Worm (Caenorhabditis elegans) whole organism, L1 larva: ENCODE measurements around the gene Y39A1A.22.

Experiments
- C04F5.9 ChIP-seq: sonication (generic microtip); optimal IDR thresholded peaks from 2 replicates; lab custom pipeline; 2016; ENCODE audit warnings: missing genetic modification characterization, missing compliant biosample characterization
- F16B12.6 ChIP-seq: fragments of 150-350 bp; optimal IDR thresholded peaks from 2 replicates; lab custom pipeline; 2014; ENCODE audit warnings: missing biosample characterization, missing genetic modification characterization
- blmp-1 ChIP-seq: fragments of 150-350 bp; optimal IDR thresholded peaks from 2 replicates; lab custom pipeline; 2014; ENCODE audit warnings: missing biosample characterization, missing genetic modification characterization
- ceh-63 ChIP-seq: fragments of 200-800 bp; sonication (Bioruptor generic); optimal IDR thresholded peaks from 2 replicates; lab custom pipeline; 2018; ENCODE audit warnings: mild to moderate bottlenecking, missing genetic modification characterization, missing compliant biosample characterization
- ceh-8 ChIP-seq: fragments of 200-800 bp; sonication (Bioruptor generic); optimal IDR thresholded peaks from 2 replicates; lab custom pipeline; 2018; ENCODE audit warnings: mild to moderate bottlenecking, missing genetic modification characterization, moderate library complexity, missing compliant biosample characterization
- ceh-82 ChIP-seq, 3 experiments: fragments of 150-350 bp in 1 of 3; sonication (generic microtip) in 2 of 3; optimal IDR thresholded peaks; 2 replicates each; lab custom pipeline; 2014 to 2017; ENCODE audit warnings: missing biosample characterization in 3 of 3, missing genetic modification characterization in 3 of 3
- ceh-90 ChIP-seq: sonication (generic microtip); optimal IDR thresholded peaks from 2 replicates; lab custom pipeline; 2016; ENCODE audit warnings: missing genetic modification characterization, missing compliant biosample characterization
- ces-1 ChIP-seq: fragments of 150-350 bp; optimal IDR thresholded peaks from 2 replicates; lab custom pipeline; 2014; ENCODE audit warnings: missing biosample characterization, missing genetic modification reagents, missing genetic modification characterization
- dpl-1 ChIP-seq, 3 experiments: fragments of 150-350 bp in 2 of 3; sonication (generic microtip) in 1 of 3; optimal IDR thresholded peaks; 2 replicates each; lab custom pipeline; 2014 to 2017; ENCODE audit warnings: missing biosample characterization in 3 of 3, missing genetic modification characterization in 3 of 3, missing genetic modification reagents in 3 of 3
- dsc-1 ChIP-seq: sonication (generic microtip); optimal IDR thresholded peaks from 2 replicates; lab custom pipeline; 2016; ENCODE audit warnings: mild to moderate bottlenecking, missing genetic modification characterization, missing compliant biosample characterization
- efl-1 ChIP-seq, 4 experiments: fragments of 150-350 bp; optimal IDR thresholded peaks in 3 of 4; peaks in 1 of 4; 1 replicate in 1 of 4; 2 replicates in 3 of 4; lab custom pipeline; 2014; ENCODE audit warnings: missing biosample characterization in 2 of 4, missing genetic modification characterization in 2 of 4, missing genetic modification reagents in 2 of 4
- efl-3 ChIP-seq: fragments of 200-800 bp; sonication (Bioruptor generic); optimal IDR thresholded peaks from 2 replicates; lab custom pipeline; 2018; ENCODE audit warnings: mild to moderate bottlenecking, missing genetic modification characterization, missing compliant biosample characterization
- egl-27 ChIP-seq, 2 experiments: fragments of 150-350 bp in 1 of 2; sonication (generic microtip); optimal IDR thresholded peaks; 3 replicates each; lab custom pipeline; 2017 to 2018; ENCODE audit warnings: missing biosample characterization in 2 of 2, missing genetic modification characterization in 2 of 2, missing genetic modification reagents in 2 of 2
- elt-2 ChIP-seq: sonication (generic microtip); optimal IDR thresholded peaks from 2 replicates; lab custom pipeline; 2016; ENCODE audit warnings: missing genetic modification characterization, mild to moderate bottlenecking, inconsistent platforms, missing compliant biosample characterization, missing genetic modification reagents
- elt-3 ChIP-seq, 6 experiments: fragments of 150-350 bp in 1 of 6; sonication (generic microtip); optimal IDR thresholded peaks; 2 replicates each; lab custom pipeline; 2017 to 2018; ENCODE audit warnings: missing biosample characterization in 6 of 6, missing genetic modification characterization in 6 of 6, inconsistent platforms in 1 of 6
- hlh-4 ChIP-seq: sonication (generic microtip); optimal IDR thresholded peaks from 2 replicates; lab custom pipeline; 2016; ENCODE audit warnings: mild to moderate bottlenecking, missing genetic modification characterization, missing compliant biosample characterization
- isw-1 ChIP-seq: fragments of 200-800 bp; sonication (Bioruptor generic); IDR thresholded peaks from 2 replicates; pipeline ENCODE4 v1.3.6; 2022; ENCODE audit warnings: missing genetic modification characterization, missing compliant biosample characterization
- lin-14 ChIP-seq: fragments of 200-800 bp; sonication (Bioruptor generic); optimal IDR thresholded peaks from 2 replicates; lab custom pipeline; 2018; ENCODE audit warnings: mild to moderate bottlenecking, missing genetic modification characterization, moderate library complexity, missing compliant biosample characterization
- lin-15B ChIP-seq: fragments of 150-350 bp; sonication (generic microtip); optimal IDR thresholded peaks from 3 replicates; lab custom pipeline; 2014; ENCODE audit warnings: missing biosample characterization, missing genetic modification characterization
- lir-3 ChIP-seq: sonication (generic microtip); optimal IDR thresholded peaks from 2 replicates; lab custom pipeline; 2016; ENCODE audit warnings: mild to moderate bottlenecking, missing genetic modification characterization, moderate library complexity, missing compliant biosample characterization; ENCODE audit not compliant: poor library complexity
- mab-9 ChIP-seq: fragments of 200-800 bp; sonication (Bioruptor generic); IDR thresholded peaks from 2 replicates; pipeline ENCODE4 v1.3.6; 2022; ENCODE audit warnings: missing genetic modification reagents, missing genetic modification characterization, missing compliant biosample characterization
- mdl-1 ChIP-seq, 2 experiments: fragments of 150-350 bp; optimal IDR thresholded peaks; 2 replicates each; lab custom pipeline; 2014 to 2017; ENCODE audit warnings: missing biosample characterization in 2 of 2, missing genetic modification characterization in 2 of 2, inconsistent platforms in 1 of 2
- mep-1 ChIP-seq: fragments of 150-350 bp; optimal IDR thresholded peaks from 2 replicates; lab custom pipeline; 2014; ENCODE audit warnings: missing biosample characterization, missing genetic modification characterization
- nhr-11 ChIP-seq: fragments of 150-350 bp; optimal IDR thresholded peaks from 2 replicates; lab custom pipeline; 2014; ENCODE audit warnings: missing biosample characterization, missing genetic modification characterization
- nhr-20 ChIP-seq: sonication (generic microtip); optimal IDR thresholded peaks from 2 replicates; lab custom pipeline; 2016; ENCODE audit warnings: mild to moderate bottlenecking, missing genetic modification characterization, missing compliant biosample characterization
- nhr-237 ChIP-seq: fragments of 150-350 bp; optimal IDR thresholded peaks from 2 replicates; lab custom pipeline; 2014; ENCODE audit warnings: missing biosample characterization, missing genetic modification characterization
- nhr-47 ChIP-seq: sonication (generic microtip); optimal IDR thresholded peaks from 2 replicates; lab custom pipeline; 2016; ENCODE audit warnings: mild to moderate bottlenecking, missing genetic modification characterization, moderate library complexity, missing compliant biosample characterization
- nhr-71 ChIP-seq: sonication (generic microtip); optimal IDR thresholded peaks from 2 replicates; lab custom pipeline; 2016; ENCODE audit warnings: mild to moderate bottlenecking, missing genetic modification characterization, moderate library complexity, missing compliant biosample characterization
- nhr-85 ChIP-seq: sonication (generic microtip); peaks from one replicate; lab custom pipeline; 2016; ENCODE audit warnings: missing genetic modification characterization, inconsistent platforms, missing compliant biosample characterization
- nhr-90 ChIP-seq: sonication (generic microtip); optimal IDR thresholded peaks from 2 replicates; lab custom pipeline; 2016; ENCODE audit warnings: mild to moderate bottlenecking, missing genetic modification characterization, missing compliant biosample characterization; ENCODE audit not compliant: poor library complexity
- pax-3 ChIP-seq: fragments of 200-800 bp; sonication (Bioruptor generic); optimal IDR thresholded peaks from 2 replicates; lab custom pipeline; 2018; ENCODE audit warnings: mild to moderate bottlenecking, missing genetic modification characterization, moderate library complexity, missing compliant biosample characterization
- pqm-1 ChIP-seq: sonication (generic microtip); optimal IDR thresholded peaks from 3 replicates; lab custom pipeline; 2017; ENCODE audit warnings: missing biosample characterization, missing genetic modification characterization
- rnt-1 ChIP-seq: sonication (generic microtip); optimal IDR thresholded peaks from 2 replicates; lab custom pipeline; 2016; ENCODE audit warnings: mild to moderate bottlenecking, missing genetic modification characterization, moderate library complexity, missing compliant biosample characterization
- skn-1 ChIP-seq: fragments of 150-350 bp; optimal IDR thresholded peaks from 2 replicates; lab custom pipeline; 2014; ENCODE audit warnings: missing biosample characterization, missing genetic modification characterization
- snpc-4 ChIP-seq: fragments of 150-350 bp; optimal IDR thresholded peaks from 2 replicates; lab custom pipeline; 2014; ENCODE audit warnings: missing biosample characterization, missing genetic modification characterization
- snu-23 ChIP-seq: sonication (generic microtip); optimal IDR thresholded peaks from 2 replicates; lab custom pipeline; 2016; ENCODE audit warnings: missing genetic modification characterization, missing compliant biosample characterization
- sox-4 ChIP-seq: sonication (generic microtip); optimal IDR thresholded peaks from 2 replicates; lab custom pipeline; 2016; ENCODE audit warnings: missing genetic modification characterization, missing compliant biosample characterization
- sptf-1 ChIP-seq: fragments of 150-350 bp; optimal IDR thresholded peaks from 2 replicates; lab custom pipeline; 2014; ENCODE audit warnings: missing biosample characterization, missing genetic modification characterization
- sup-37 ChIP-seq: fragments of 200-800 bp; sonication (Bioruptor generic); optimal IDR thresholded peaks from 2 replicates; lab custom pipeline; 2018; ENCODE audit warnings: mild to moderate bottlenecking, missing genetic modification characterization, missing compliant biosample characterization
- swsn-7 ChIP-seq: sonication (generic microtip); optimal IDR thresholded peaks from 2 replicates; lab custom pipeline; 2016; ENCODE audit warnings: missing genetic modification characterization, missing compliant biosample characterization
- tbx-2 ChIP-seq: sonication (generic microtip); optimal IDR thresholded peaks from 2 replicates; lab custom pipeline; 2016; ENCODE audit warnings: missing genetic modification characterization, missing compliant biosample characterization
- tlp-1 ChIP-seq: fragments of 150-350 bp; optimal IDR thresholded peaks from 2 replicates; lab custom pipeline; 2014; ENCODE audit warnings: missing biosample characterization, missing genetic modification characterization
- unc-130 ChIP-seq: fragments of 150-350 bp; optimal IDR thresholded peaks from 2 replicates; lab custom pipeline; 2017; ENCODE audit warnings: missing biosample characterization, missing genetic modification characterization, inconsistent platforms
- unc-30 ChIP-seq: sonication (generic microtip); optimal IDR thresholded peaks from 2 replicates; lab custom pipeline; 2017; ENCODE audit warnings: missing biosample characterization, missing genetic modification characterization
- unc-62 ChIP-seq: fragments of 150-350 bp; optimal IDR thresholded peaks from 2 replicates; lab custom pipeline; 2014; ENCODE audit warnings: missing biosample characterization, missing genetic modification reagents, missing genetic modification characterization
- unc-86 ChIP-seq: sonication (generic microtip); optimal IDR thresholded peaks from 2 replicates; lab custom pipeline; 2016; ENCODE audit warnings: missing genetic modification characterization, missing compliant biosample characterization
- unc-98 ChIP-seq: fragments of 200-800 bp; sonication (Bioruptor generic); IDR thresholded peaks from 2 replicates; pipeline ENCODE4 v1.3.6; 2022; ENCODE audit warnings: missing genetic modification characterization, missing compliant biosample characterization
- xbp-1 ChIP-seq: sonication (generic microtip); optimal IDR thresholded peaks from 2 replicates; lab custom pipeline; 2016; ENCODE audit warnings: missing genetic modification characterization, missing compliant biosample characterization
- zag-1 ChIP-seq: fragments of 150-350 bp; optimal IDR thresholded peaks from 2 replicates; lab custom pipeline; 2014; ENCODE audit warnings: missing biosample characterization, missing genetic modification characterization
- zip-4 ChIP-seq: fragments of 200-800 bp; sonication (Bioruptor generic); optimal IDR thresholded peaks from 2 replicates; lab custom pipeline; 2018; ENCODE audit warnings: mild to moderate bottlenecking, missing genetic modification characterization, moderate library complexity, missing compliant biosample characterization
- ztf-4 ChIP-seq: fragments of 150-350 bp; optimal IDR thresholded peaks from 2 replicates; lab custom pipeline; 2014; ENCODE audit warnings: missing biosample characterization, missing genetic modification characterization

The Y39A1A.22 gene

ce11 chrIII:10720170-10720569 is 13.3 kb upstream of the Y39A1A.22 start (continued):
- TF ChIP-seq lin-15B (tag; lab: Kevin White, UChicago) = peak; percentile 38
- peak; percentile 75 for TF ChIP-seq isw-1 (GFP tag; lab: Robert Waterston, UW)
- TF ChIP-seq efl-1 (optimal IDR thresholded peaks at IDR 0.05; lab: Kevin White, UChicago) = peak; percentile 76 to 87
- peak; percentile 70 to 94 for TF ChIP-seq efl-1 (GFP tag; optimal IDR thresholded peaks at IDR 0.05 in 1 of 2; lab: Kevin White, UChicago)
- no peak for TF ChIP-seq sptf-1 (tag; lab: Kevin White, UChicago)
- TF ChIP-seq tbx-2 = peak; percentile 92
- peak; percentile 59 for TF ChIP-seq lir-3
- peak; percentile 55 for TF ChIP-seq nhr-237
- TF ChIP-seq unc-98 (GFP tag; lab: Robert Waterston, UW) = peak; percentile 62; the same call in 1 of the 2 replicates
- peak; percentile 79 for TF ChIP-seq elt-2 (tag; lab: Kevin White, UChicago)
- TF ChIP-seq nhr-90 (tag; lab: Kevin White, UChicago) = peak; percentile 81
- peak; percentile 9 for TF ChIP-seq C04F5.9 (tag; lab: Kevin White, UChicago)
- TF ChIP-seq dsc-1 (tag; lab: Kevin White, UChicago) = peak; percentile 84
- no peak for TF ChIP-seq pqm-1
- no peak for TF ChIP-seq unc-30 (tag; lab: Kevin White, UChicago)
- TF ChIP-seq egl-27 (tag; optimal IDR thresholded peaks at IDR 0.05; lab: Kevin White, UChicago) = peak in 1 of 2 experiments; percentile 28
- TF ChIP-seq sup-37 (GFP tag; lab: Kevin White, UChicago) = peak; percentile 37
- TF ChIP-seq sox-4 (tag; lab: Kevin White, UChicago) = no peak
- TF ChIP-seq snpc-4 (tag; lab: Kevin White, UChicago) = peak; percentile 60
- peak; percentile 82 for TF ChIP-seq ztf-4 (tag; lab: Kevin White, UChicago)
- TF ChIP-seq ceh-8 (GFP tag; lab: Kevin White, UChicago) = peak; percentile 5
- TF ChIP-seq zag-1 (tag; lab: Kevin White, UChicago) = peak; percentile 18
- TF ChIP-seq xbp-1 (tag; lab: Kevin White, UChicago) = peak; percentile 73
- peak; percentile 64 for TF ChIP-seq unc-130 (tag; lab: Kevin White, UChicago)
- TF ChIP-seq ceh-63 = no peak
- TF ChIP-seq ces-1 (GFP tag; lab: Kevin White, UChicago) = no peak
- no peak for TF ChIP-seq unc-62
- TF ChIP-seq rnt-1 = peak; percentile 93
- peak; percentile 78 for TF ChIP-seq nhr-11 (tag; lab: Kevin White, UChicago)
- peak; percentile 95 for TF ChIP-seq nhr-20
- TF ChIP-seq nhr-47 (tag; lab: Kevin White, UChicago) = peak; percentile 91
- peak; percentile 77 for TF ChIP-seq skn-1 (tag; lab: Kevin White, UChicago)
- TF ChIP-seq pax-3 = peak; percentile 75
- no peak for TF ChIP-seq hlh-4
- TF ChIP-seq tlp-1 (tag; lab: Kevin White, UChicago) = no peak
- peak; percentile 60 for TF ChIP-seq blmp-1
- TF ChIP-seq nhr-71 (tag; lab: Kevin White, UChicago) = peak; percentile 97
- TF ChIP-seq, all 84 proteins: peak for 60

ce11 chrIII:10719057-10719456 is 12.2 kb upstream of the Y39A1A.22 start:
- TF ChIP-seq ceh-90 (tag; lab: Kevin White, UChicago) (peak; percentile 17), snpc-4 (tag; lab: Kevin White, UChicago) (no peak), snu-23 (GFP tag; lab: Kevin White, UChicago) (peak; percentile 32), sptf-1 (tag; lab: Kevin White, UChicago) (no peak), efl-3 (GFP tag; lab: Kevin White, UChicago) (no peak), mab-9 (GFP tag; lab: Robert Waterston, UW) (no peak), nhr-85 (tag; lab: Kevin White, UChicago) (peak; percentile 56), F16B12.6 (tag; lab: Kevin White, UChicago) (no peak), dpl-1 (GFP tag; optimal IDR thresholded peaks at IDR 0.05; lab: Kevin White, UChicago) (no peak), zip-4 (no peak), unc-130 (tag; lab: Kevin White, UChicago) (no peak), unc-86 (no peak), blmp-1 (peak; percentile 26), efl-1 (optimal IDR thresholded peaks at IDR 0.05; lab: Kevin White, UChicago) (no peak), efl-1 (GFP tag; optimal IDR thresholded peaks at IDR 0.05 in 1 of 2; lab: Kevin White, UChicago) (peak in 1 of 2 experiments; percentile 78), skn-1 (tag; lab: Kevin White, UChicago) (no peak), lin-14 (GFP tag; lab: Kevin White, UChicago) (peak; percentile 30), elt-3 (tag; optimal IDR thresholded peaks at IDR 0.05; lab: Kevin White, UChicago) (peak in 3 of 6 experiments; percentile 60 to 90 (median 80)), nhr-20 (peak; percentile 71), swsn-7 (tag; lab: Kevin White, UChicago) (peak; percentile 7), ceh-82 (tag; optimal IDR thresholded peaks at IDR 0.05; lab: Kevin White, UChicago) (no peak), hlh-4 (no peak), tlp-1 (tag; lab: Kevin White, UChicago) (no peak), mdl-1 (tag; optimal IDR thresholded peaks at IDR 0.05; lab: Kevin White, UChicago) (peak in 1 of 2 experiments; percentile 50), mep-1 (peak; percentile 35), tbx-2 (peak; percentile 24)
